Fruit fly (Drosophila melanogaster): ENCODE measurements around the gene CG8475.

- no peak for TF ChIP-seq CG8478 (optimal IDR thresholded peaks at IDR 0.05)
- no peak for TF ChIP-seq CTCF (optimal IDR thresholded peaks at IDR 0.05)
Observed at dm6 chr2L:8230255-8230654, 33.5 kb upstream of the CG8475 start.

Measured in S2 (cell line).